Worm (Caenorhabditis elegans) whole organism, L3 larva: Measurements from ENCODE around the gene gar-1.

Experiments used
- ama-1 ChIP-seq: fragments of 150-350 bp; optimal IDR thresholded peaks from 2 replicates; lab custom pipeline; 2018
- ceh-9 ChIP-seq: sonication (generic microtip); optimal IDR thresholded peaks from 2 replicates; lab custom pipeline; 2018; ENCODE audit warnings: missing biosample characterization, missing genetic modification characterization
- daf-12 ChIP-seq: fragments of 150-350 bp; optimal IDR thresholded peaks from 2 replicates; lab custom pipeline; 2014; ENCODE audit warnings: missing biosample characterization, missing genetic modification reagents, missing genetic modification characterization
- elt-2 ChIP-seq: sonication (generic microtip); optimal IDR thresholded peaks from 2 replicates; lab custom pipeline; 2016; ENCODE audit warnings: missing genetic modification reagents, mild to moderate bottlenecking, missing genetic modification characterization, missing compliant biosample characterization
- mdl-1 ChIP-seq: fragments of 150-350 bp; optimal IDR thresholded peaks from 2 replicates; lab custom pipeline; 2014; ENCODE audit warnings: missing biosample characterization, missing genetic modification characterization
- pqm-1 ChIP-seq: fragments of 150-350 bp; optimal IDR thresholded peaks from 2 replicates; lab custom pipeline; 2017; ENCODE audit warnings: missing biosample characterization, missing genetic modification characterization, inconsistent platforms
- unc-39 ChIP-seq: sonication (generic microtip); optimal IDR thresholded peaks from 4 replicates; lab custom pipeline; 2017; ENCODE audit warnings: missing biosample characterization, missing genetic modification characterization

Gene gar-1

ce11 chrX:6430510-6430909, 54.2 kb downstream of the gar-1 start, which contains the start of gene ctsa-2:
Gene ctsa-2 (minus strand): TSS chrX:6430610.
- no peak for TF ChIP-seq daf-12
- TF ChIP-seq elt-2 (tag; lab: Kevin White, UChicago), result peak; percentile 4

DNA sequence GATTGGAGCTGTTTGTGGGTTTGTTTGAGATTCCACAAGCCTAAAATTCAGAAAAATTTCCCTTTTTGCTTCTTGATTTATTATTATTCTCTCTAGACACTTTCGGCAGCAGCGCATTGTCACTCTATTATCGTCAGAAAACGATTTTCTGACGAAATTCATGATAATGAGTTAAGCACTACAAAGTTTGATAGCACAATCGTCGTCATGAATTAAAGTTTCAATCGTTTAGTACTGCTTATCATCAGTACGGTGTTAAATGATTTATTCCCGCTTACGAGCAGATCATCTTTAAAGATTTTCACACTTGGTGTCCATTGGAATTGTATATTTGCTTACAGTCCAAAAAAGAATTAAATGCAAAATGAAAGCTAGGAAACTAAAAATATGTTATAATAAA, 55.1 kb downstream of the gar-1 start:
- no peak for TF ChIP-seq ceh-9 (tag; lab: Kevin White, UChicago)
- peak; percentile 84 for TF ChIP-seq pqm-1 (tag; lab: Kevin White, UChicago)
- peak; percentile 85 for TF ChIP-seq elt-2 (tag; lab: Kevin White, UChicago)
- TF ChIP-seq unc-39 (tag; lab: Kevin White, UChicago), result no peak
- TF ChIP-seq mdl-1 (tag; lab: Kevin White, UChicago), result no peak
- no peak for TF ChIP-seq ama-1 (lab: Kevin White, UChicago)
